Worm (Caenorhabditis elegans) whole organism, L4/young adult: ENCODE results near the gene ssu-1.

Experiments used
- W03F9.2 ChIP-seq: fragments of 150-350 bp; optimal IDR thresholded peaks from 2 replicates; lab custom pipeline; 2014; ENCODE audit warnings: missing biosample characterization, missing genetic modification characterization
- dao-5 ChIP-seq: sonication (generic microtip); optimal IDR thresholded peaks from 2 replicates; lab custom pipeline; 2016; ENCODE audit warnings: missing genotype, missing genetic modification characterization, moderate library complexity, missing compliant biosample characterization
- him-1 ChIP-seq: sonication (generic microtip); optimal IDR thresholded peaks from 2 replicates; lab custom pipeline; 2016; ENCODE audit warnings: missing genotype, missing genetic modification reagents, missing genetic modification characterization, missing compliant biosample characterization

Gene ssu-1

ce11 chrV:20133163-20133562, at the start of gene ssu-1:
Gene ssu-1 (minus strand): TSS chrV:20133263.
- no peak for TF ChIP-seq dao-5
- no peak for TF ChIP-seq W03F9.2
- no peak for TF ChIP-seq him-1 (tag; lab: Kevin White, UChicago)

- TF ChIP-seq dao-5 (no peak), him-1 (tag; lab: Kevin White, UChicago) (no peak), W03F9.2 (no peak)
Measured at ce11 chrV:20182311-20182710, 49.2 kb upstream of the ssu-1 start.

ce11 chrV:20171941-20172340, 38.9 kb upstream of the ssu-1 start, which contains the start of gene srw-39:
Gene srw-39 (minus strand): TSS chrV:20172041.
- TF ChIP-seq W03F9.2, result no peak
- TF ChIP-seq him-1 (tag; lab: Kevin White, UChicago), result no peak
- no peak for TF ChIP-seq dao-5

- TF ChIP-seq W03F9.2 (no peak), him-1 (tag; lab: Kevin White, UChicago) (no peak), dao-5 (no peak)
Measured at ce11 chrV:20165808-20166207, 32.7 kb upstream of the ssu-1 start.

- TF ChIP-seq dao-5 (no peak), him-1 (tag; lab: Kevin White, UChicago) (no peak)
Measured at ce11 chrV:20164059-20164892, 31.2 kb upstream of the ssu-1 start, which contains the start of gene F19B2.5. Gene F19B2.5 (minus strand): TSS chrV:20164165.

ce11 chrV:20163105-20163449, 30.0 kb upstream of the ssu-1 start:
- TF ChIP-seq him-1 (tag; lab: Kevin White, UChicago), result no peak
- no peak for TF ChIP-seq dao-5
- TF ChIP-seq W03F9.2, result no peak

ce11 chrV:20162290-20163104, 29.4 kb upstream of the ssu-1 start:
- no peak for TF ChIP-seq him-1 (tag; lab: Kevin White, UChicago)
- TF ChIP-seq W03F9.2, result no peak
- no peak for TF ChIP-seq dao-5

ce11 chrV:20161781-20162289, 28.8 kb upstream of the ssu-1 start:
- no peak for TF ChIP-seq him-1 (tag; lab: Kevin White, UChicago)
- no peak for TF ChIP-seq W03F9.2
- no peak for TF ChIP-seq dao-5

ce11 chrV:20158223-20158622, 25.2 kb upstream of the ssu-1 start, which contains the start of gene F19B2.6:
Gene F19B2.6 (plus strand): TSS chrV:20158523.
- no peak for TF ChIP-seq W03F9.2
- TF ChIP-seq dao-5, result no peak
- no peak for TF ChIP-seq him-1 (tag; lab: Kevin White, UChicago)

ce11 chrV:20151855-20152254, 18.8 kb upstream of the ssu-1 start:
- no peak for TF ChIP-seq him-1 (tag; lab: Kevin White, UChicago)
- TF ChIP-seq dao-5, result no peak
- no peak for TF ChIP-seq W03F9.2

- no peak for TF ChIP-seq dao-5
- TF ChIP-seq W03F9.2, result no peak
- TF ChIP-seq him-1 (tag; lab: Kevin White, UChicago), result no peak
Measured at ce11 chrV:20151432-20151831, 18.4 kb upstream of the ssu-1 start, which contains the start of gene F19B2.7. Gene F19B2.7 (plus strand): TSS chrV:20151732.

ce11 chrV:20147662-20148245, 14.7 kb upstream of the ssu-1 start, which contains the start of gene Y113G7A.13:
Gene Y113G7A.13 (plus strand): TSS chrV:20148195.
- no peak for TF ChIP-seq him-1 (tag; lab: Kevin White, UChicago)
- no peak for TF ChIP-seq dao-5
- TF ChIP-seq W03F9.2, result no peak

ce11 chrV:20143711-20144110, 10.6 kb upstream of the ssu-1 start:
- TF ChIP-seq him-1 (tag; lab: Kevin White, UChicago), result no peak
- no peak for TF ChIP-seq W03F9.2

- TF ChIP-seq W03F9.2, result no peak
- no peak for TF ChIP-seq dao-5
- no peak for TF ChIP-seq him-1 (tag; lab: Kevin White, UChicago)
Measured at ce11 chrV:20142285-20142684, 9.2 kb upstream of the ssu-1 start, which contains the start of gene Y113G7A.12. Gene Y113G7A.12 (plus strand): TSS chrV:20142585.
